Fruit fly (Drosophila melanogaster) ovary, adult (tissue): ENCODE data around the gene CG32152.

ENCODE experiments used
- CG17801 ChIP-seq: fragments of 200-800 bp; optimal IDR thresholded peaks from 2 replicates; lab custom pipeline; 2019; ENCODE audit warnings: missing biosample characterization, mild to moderate bottlenecking, missing genetic modification characterization, moderate library complexity; ENCODE audit not compliant: partially characterized antibody

CG32152 gene

DNA sequence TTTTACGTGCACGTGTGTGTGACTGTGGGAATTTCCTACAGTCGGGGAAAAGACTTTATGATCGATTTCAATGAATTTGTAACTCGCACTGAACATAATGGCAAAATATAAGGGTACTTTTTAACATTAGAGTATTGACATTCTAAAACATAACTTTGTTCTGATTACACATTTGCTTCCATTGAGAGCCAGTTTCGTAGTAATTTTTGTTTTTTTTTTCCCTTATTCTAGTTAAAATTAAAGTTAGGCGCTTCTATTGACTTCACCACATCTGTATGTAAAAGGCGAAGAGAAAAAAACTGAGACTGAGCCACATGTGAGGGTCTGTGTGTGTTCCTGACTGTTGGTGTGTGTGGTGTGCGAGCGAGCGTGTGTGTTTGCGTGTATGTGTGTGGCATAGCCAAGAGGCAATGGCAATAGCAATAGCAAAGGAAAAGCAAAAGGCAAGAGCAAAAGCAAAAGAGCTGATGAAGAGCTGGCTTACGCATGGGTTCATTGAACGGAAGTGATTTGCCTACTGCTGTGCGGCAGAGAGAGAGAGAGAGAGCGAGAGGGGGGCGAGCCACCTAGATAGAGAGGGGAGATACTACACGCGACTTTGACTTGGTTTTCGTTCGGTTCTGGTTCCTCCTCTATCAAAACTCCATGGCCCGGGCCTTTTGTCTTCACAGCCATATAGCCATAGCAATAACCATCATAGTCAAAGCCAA is 18.2 kb upstream of the CG32152 start:
- TF ChIP-seq CG17801 (GFP tag; lab: Kevin White, UChicago) = no peak

- no peak for TF ChIP-seq CG17801 (GFP tag; lab: Kevin White, UChicago)
Observed at dm6 chr3L:16161131-16161530, 17.3 kb upstream of the CG32152 start.

DNA sequence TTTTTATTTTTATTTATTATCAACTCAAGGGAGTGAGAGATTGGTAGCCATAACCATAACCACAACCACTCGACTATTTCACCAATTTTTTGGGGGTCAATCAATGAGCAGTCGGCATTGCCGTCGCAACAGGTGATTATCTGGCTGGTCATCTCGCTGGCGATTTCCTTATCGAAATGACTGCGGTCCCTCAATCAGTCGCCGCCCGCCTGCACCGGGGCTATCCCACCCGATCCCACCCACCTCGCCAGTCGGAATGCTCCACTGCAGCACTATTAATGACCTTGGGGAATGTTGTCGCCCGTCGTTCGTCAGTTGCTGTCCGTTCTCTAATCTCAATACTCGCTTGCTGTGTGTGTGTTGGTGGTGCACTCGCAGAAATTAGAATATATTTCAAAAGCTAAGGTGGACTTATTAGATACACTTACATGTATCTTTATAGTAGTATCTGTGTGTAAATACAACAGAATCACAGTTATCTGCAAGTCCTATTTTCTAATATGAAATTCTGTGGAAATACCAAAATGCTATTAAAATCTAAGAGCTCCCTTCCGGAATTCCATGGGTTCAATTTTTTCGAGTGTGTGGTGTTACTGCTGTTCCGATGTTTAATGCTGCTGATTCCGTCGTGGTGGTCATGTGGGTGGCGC is 16.7 kb upstream of the CG32152 start:
- no peak for TF ChIP-seq CG17801 (GFP tag; lab: Kevin White, UChicago)

DNA sequence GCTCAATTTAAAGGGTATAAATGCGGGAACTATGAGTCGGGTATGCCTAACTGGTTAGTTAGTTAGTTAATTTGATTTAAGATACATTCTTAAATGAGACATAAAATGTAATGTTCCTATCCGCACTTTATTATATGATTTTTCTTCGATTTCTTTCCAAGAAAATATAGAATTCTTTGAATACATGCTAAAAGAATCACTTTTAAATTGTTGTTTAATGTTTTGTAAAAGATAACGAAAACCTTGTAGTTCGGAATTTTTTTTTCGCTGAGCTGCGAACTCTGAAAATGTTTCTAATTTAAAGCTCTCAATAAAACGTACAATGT is 16.2 kb upstream of the CG32152 start:
- TF ChIP-seq CG17801 (GFP tag; lab: Kevin White, UChicago) = no peak

dm6 chr3L:16159161-16160072 is 15.6 kb upstream of the CG32152 start:
- TF ChIP-seq CG17801 (GFP tag; lab: Kevin White, UChicago) = no peak

DNA sequence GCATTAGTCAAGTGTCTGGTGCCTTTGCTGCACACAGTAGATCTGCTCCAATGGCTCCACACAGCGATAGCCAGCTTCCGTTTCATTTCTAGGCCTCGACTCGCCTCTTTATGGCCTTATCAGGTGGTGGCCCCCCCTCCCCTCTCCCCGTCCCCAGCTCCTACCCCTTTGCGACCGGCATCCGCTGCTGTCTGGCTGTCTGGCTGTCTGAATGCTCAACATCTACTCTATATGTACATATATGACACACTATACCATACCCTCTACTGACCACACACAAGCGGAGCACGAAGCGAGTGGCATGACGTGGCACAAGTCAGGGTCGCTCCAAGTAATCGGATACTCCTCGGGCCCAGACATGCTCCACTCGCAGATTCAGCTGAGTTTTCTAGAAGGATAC is 14.5 kb upstream of the CG32152 start:
- TF ChIP-seq CG17801 (GFP tag; lab: Kevin White, UChicago) = no peak

- TF ChIP-seq CG17801 (GFP tag; lab: Kevin White, UChicago) = no peak
Observed at dm6 chr3L:16157251-16158190, 13.7 kb upstream of the CG32152 start.

DNA sequence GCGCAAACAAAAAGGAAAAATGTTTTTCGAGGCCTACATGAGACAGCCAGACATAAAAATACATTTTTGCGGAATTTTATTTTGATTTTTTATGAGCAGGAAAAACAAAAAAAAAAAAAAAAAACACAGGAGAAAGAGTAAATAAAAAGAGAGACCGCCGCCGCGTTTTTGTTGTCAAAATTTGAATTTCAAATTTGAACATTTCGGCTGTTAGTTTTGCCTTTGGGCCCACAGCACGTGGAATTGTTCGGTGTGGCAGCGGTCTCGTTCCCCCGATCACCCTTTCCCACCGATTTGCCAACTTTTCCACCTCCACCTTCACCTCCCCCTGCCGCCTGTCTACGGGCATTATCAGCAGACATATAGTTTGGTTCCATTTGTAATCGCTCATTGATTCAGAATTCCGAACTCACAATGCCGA is 13.0 kb upstream of the CG32152 start:
- no peak for TF ChIP-seq CG17801 (GFP tag; lab: Kevin White, UChicago)

DNA sequence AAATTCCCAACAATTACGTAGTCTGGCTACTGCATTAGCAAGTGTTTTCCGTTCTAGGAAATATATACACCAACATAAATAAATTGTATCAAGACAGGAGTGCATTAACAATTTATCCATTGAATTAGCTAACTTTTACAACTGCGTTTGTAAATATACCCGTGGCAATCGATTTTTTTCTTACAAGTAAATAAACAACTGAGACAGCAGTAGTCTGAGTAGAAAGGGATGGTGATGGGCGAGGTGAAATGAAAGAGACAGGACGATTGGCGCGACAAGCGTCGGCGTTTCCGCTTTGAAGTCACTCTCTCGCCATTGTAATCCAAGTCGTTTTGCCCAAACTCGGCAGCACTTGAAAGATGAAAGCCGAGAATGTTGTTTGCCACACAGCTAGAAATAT is 11.7 kb upstream of the CG32152 start:
- TF ChIP-seq CG17801 (GFP tag; lab: Kevin White, UChicago) = no peak

DNA sequence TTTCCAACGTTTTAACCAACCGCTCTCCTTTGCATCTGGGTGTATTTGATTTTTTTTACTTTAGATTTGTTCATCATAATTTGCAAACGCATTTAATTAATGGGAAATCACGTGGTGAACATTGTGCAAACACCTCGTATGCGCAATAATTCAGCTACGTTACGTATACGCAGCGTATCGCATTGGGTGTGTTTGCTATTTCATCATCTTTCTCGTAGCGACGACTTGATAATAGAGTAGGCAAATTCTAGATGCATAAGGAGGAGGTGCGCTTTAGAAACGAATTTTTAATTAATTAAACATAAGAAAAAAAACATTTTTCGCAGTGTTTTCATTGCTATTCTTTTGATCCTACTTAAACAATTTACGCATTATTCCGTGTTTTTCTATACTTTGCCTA is 9.8 kb upstream of the CG32152 start:
- no peak for TF ChIP-seq CG17801 (GFP tag; lab: Kevin White, UChicago)

DNA sequence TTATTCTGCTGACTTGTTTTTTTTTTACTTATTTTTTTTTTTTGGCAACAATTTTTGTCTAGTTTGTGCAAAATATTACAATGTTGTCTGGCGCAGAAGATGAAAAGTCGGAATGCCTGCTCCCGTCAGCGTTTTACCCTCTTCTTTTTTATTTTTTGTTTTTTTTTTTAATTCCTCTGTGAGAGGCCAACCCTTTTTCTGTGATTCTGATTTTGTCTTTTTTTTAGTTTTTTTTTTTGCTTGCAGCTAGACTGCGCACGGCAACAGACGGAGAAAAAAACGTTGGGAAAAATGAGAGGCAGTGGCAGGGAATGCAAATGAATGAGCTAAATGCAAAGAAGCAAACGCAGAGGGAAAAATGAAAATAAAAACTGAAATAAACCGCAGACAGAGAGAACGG is 9.3 kb upstream of the CG32152 start:
- TF ChIP-seq CG17801 (GFP tag; lab: Kevin White, UChicago) = no peak

DNA sequence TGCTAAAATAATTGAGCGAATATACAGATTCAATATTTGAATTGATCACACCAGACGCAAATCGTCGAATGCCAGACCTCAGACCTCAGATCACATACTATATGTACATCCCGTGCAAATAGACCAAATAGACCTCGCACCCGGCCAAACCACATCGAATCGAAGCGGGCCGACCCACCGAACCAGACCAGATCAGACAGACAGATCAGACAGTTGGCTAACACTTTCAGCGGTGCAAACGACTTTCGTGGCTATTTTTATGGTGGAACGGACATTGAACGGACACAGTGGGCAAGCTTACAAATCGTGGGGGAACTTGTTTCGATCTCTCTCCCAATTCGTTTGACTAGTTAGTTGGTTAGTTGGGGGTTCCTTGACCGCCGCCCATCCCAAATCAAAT is 7.9 kb upstream of the CG32152 start:
- TF ChIP-seq CG17801 (GFP tag; lab: Kevin White, UChicago) = no peak

DNA sequence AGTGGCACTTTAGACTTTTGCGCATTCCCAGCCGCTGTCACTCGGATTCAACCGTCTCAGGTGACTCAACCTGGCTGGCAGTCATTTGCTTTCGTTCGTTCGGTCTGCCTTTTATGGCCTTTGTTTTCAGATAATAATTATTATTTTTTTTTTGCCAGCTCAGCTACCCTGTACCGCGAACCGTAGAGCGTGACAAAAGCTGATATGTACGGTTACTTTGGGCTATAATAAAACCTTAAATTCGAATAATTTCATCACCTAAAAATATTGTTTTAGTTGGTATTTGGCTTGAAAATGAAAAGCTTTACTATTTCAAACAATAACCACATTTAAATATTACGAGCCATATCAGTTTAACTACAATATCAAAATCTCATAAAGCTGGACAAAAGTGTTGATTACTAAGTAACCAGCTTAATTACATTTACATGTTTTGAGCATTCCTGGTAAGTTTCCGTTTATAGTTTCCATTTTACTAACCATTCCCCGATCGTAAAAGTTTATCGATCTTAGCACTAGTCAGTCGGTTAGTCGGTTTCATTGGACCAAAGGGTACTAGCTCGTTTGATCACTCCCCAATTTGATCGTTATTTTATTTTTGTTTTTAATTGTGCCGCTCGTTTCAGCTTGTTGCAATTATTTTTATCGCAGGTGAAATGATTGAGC is 7.1 kb upstream of the CG32152 start:
- no peak for TF ChIP-seq CG17801 (GFP tag; lab: Kevin White, UChicago)

DNA sequence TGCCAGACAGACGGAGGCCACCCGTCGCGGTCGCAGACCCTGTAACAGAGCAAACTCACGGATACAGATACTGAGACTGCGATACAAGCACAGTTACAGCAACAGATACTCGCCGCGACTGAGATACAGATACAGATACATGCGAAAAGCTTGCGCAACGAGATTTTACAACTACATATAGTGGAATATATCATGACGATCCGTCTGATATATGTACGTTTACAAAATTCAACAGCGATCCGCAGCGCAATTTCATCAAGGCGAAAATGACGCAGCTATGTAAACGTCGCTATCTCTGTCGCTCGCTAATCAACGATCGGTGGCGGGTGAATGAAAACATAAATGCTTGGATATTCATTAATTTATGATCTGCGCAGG is 6.3 kb upstream of the CG32152 start:
- TF ChIP-seq CG17801 (GFP tag; lab: Kevin White, UChicago) = no peak
